Fruit fly (Drosophila melanogaster): ENCODE data around the gene vex.

The vex gene

dm6 chrX:11039788-11040187, at the start of gene vex:
TSS of gene vex (minus strand) at chrX:11039901.
- no peak for TF ChIP-seq CG17801 (GFP tag; optimal IDR thresholded peaks at IDR 0.05; ENCODE audit: partially characterized antibody)

dm6 chrX:11088778-11089340, 49.2 kb upstream of the vex start, which contains the start of gene Vago:
TSS of gene Vago (plus strand) at chrX:11089290.
- TF ChIP-seq CG17801 (GFP tag; optimal IDR thresholded peaks at IDR 0.05; ENCODE audit: partially characterized antibody) = peak; percentile 4

- TF ChIP-seq CG17801 (GFP tag; optimal IDR thresholded peaks at IDR 0.05; ENCODE audit: partially characterized antibody) = peak; percentile 0
Observed at dm6 chrX:11087384-11087783, 47.7 kb upstream of the vex start.

- TF ChIP-seq CG17801 (GFP tag; optimal IDR thresholded peaks at IDR 0.05; ENCODE audit: partially characterized antibody) = no peak
Observed at dm6 chrX:11086250-11086649, 46.5 kb upstream of the vex start, which contains the start of gene sev. TSS of gene sev (minus strand) at chrX:11086299.

dm6 chrX:11083007-11083406, 43.3 kb upstream of the vex start:
- peak; percentile 78 for TF ChIP-seq CG17801 (GFP tag; optimal IDR thresholded peaks at IDR 0.05; ENCODE audit: partially characterized antibody)

dm6 chrX:11081834-11082233, 42.1 kb upstream of the vex start:
- peak; percentile 45 for TF ChIP-seq CG17801 (GFP tag; optimal IDR thresholded peaks at IDR 0.05; ENCODE audit: partially characterized antibody)

DNA sequence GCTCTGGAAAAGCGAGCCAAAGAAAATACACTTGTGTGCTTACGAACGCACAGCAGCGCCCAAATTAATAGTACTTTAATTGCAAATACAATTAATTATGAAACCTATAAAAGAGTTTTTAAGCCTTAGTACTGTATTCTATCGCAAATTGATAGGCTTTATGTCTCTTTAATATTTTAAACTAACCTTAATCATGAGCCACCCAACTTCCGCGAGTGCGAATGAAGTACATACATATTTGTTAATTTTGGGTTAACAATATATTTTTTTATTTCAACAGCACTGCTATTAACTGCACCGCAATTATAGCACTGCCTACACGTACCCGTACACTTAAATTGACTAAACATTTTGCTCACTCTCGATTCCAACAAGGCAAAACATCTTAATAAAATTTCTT, 41.5 kb upstream of the vex start:
- TF ChIP-seq CG17801 (GFP tag; optimal IDR thresholded peaks at IDR 0.05; ENCODE audit: partially characterized antibody) = peak; percentile 56

- no peak for TF ChIP-seq CG17801 (GFP tag; optimal IDR thresholded peaks at IDR 0.05; ENCODE audit: partially characterized antibody)
Observed at dm6 chrX:11066252-11066651, 26.6 kb upstream of the vex start, which contains the start of gene CG15203. TSS of gene CG15203 (plus strand) at chrX:11066552.

DNA sequence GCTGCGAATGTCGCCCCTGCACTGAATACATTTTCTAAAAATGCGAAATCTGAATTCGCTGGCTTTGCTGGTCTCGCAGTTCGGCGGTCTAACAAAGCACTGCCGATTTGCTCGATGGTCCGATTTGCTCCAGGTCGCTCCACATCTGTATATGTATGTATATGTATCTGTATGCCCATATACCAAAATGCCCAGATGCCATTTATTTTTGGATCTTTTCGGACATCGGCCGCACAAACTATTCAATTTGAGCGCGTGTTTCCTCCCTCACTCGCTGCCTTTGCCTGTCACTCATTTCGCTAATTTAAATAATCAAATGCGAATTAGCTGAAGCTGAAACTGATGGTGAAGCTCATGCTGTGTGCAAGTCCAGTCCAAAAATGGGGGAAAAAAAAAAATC, 23.4 kb upstream of the vex start, which contains the start of gene CG1537:
TSS of gene CG1537 (minus strand) at position 101 of the 400 bp plus-strand sequence.
- TF ChIP-seq CG17801 (GFP tag; optimal IDR thresholded peaks at IDR 0.05; ENCODE audit: partially characterized antibody) = no peak

dm6 chrX:11059519-11059918, 19.8 kb upstream of the vex start, which contains the start of gene CG1545:
TSS of gene CG1545 (minus strand) at chrX:11059619.
- TF ChIP-seq CG17801 (GFP tag; optimal IDR thresholded peaks at IDR 0.05; ENCODE audit: partially characterized antibody) = no peak

DNA sequence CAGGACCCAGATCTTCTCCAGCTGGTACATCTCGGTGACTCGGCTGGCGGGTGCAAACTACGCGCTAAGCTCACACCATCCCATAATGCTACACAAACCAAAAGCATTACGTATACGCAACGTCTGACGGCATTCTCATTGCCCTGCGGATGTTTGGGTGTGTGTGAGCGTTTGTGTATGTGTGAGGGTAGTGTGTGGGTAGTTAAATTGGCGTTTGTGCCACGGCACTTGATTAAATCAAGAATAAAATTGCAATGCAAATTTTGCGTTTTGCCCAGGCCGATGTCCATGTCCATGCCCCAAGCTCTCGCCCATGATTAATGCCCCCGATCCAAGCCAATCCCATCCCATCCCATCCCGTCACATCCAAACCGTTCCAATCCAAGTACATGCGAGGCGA, 13.8 kb upstream of the vex start, which contains the start of gene CG1552:
TSS of gene CG1552 (minus strand) at position 101 of the 400 bp plus-strand sequence.
- no peak for TF ChIP-seq CG17801 (GFP tag; optimal IDR thresholded peaks at IDR 0.05; ENCODE audit: partially characterized antibody)

- no peak for TF ChIP-seq CG17801 (GFP tag; optimal IDR thresholded peaks at IDR 0.05; ENCODE audit: partially characterized antibody)
Observed at dm6 chrX:11044456-11044855, 4.8 kb upstream of the vex start, which contains the start of gene SmydA-4. TSS of gene SmydA-4 (plus strand) at chrX:11044756.

DNA sequence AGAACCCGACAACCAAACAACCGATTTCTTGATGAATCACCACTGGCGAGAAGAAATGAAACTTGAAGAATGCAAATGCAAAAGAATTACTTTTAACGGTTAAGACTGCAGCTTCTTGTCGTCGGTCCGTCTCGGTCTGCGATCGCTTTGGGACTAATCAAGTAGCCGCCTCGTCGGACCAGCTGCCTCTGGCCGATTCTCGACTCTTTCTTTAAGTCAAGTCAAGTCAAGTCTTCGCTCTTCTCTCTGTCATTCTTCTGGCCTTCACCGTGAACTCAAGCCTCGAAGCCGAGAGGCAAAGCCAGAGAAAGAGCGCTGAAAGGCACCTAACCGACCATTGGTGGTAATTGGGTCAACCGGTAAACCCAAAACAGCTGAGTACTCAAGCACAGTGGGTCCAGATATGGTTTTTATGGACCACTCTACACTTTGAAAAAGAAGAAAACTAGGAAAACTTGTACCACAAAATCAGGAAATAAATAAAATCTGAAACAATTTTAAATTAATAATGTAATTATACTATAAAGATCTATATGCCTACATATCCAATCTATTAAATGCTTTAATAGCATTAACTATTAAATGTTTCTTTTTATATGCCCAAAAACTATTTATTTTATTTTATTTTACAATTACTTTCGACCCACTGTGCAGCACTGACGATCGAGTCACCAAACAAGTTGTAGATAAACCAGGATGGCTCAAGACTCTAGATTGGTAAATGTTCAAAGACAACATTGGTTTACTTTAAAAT, 72.5 kb downstream of the vex start, which contains the start of gene C901:
TSS of gene C901 (minus strand) at position 157 of the 754 bp plus-strand sequence.
- TF ChIP-seq CG17801 (GFP tag; optimal IDR thresholded peaks at IDR 0.05; ENCODE audit: partially characterized antibody) = no peak

- TF ChIP-seq CG17801 (GFP tag; optimal IDR thresholded peaks at IDR 0.05; ENCODE audit: partially characterized antibody) = no peak
Observed at dm6 chrX:10959912-10960311, 79.8 kb downstream of the vex start.

- TF ChIP-seq CG17801 (GFP tag; optimal IDR thresholded peaks at IDR 0.05; ENCODE audit: partially characterized antibody) = no peak
Observed at dm6 chrX:10953240-10953639, 86.5 kb downstream of the vex start.

DNA sequence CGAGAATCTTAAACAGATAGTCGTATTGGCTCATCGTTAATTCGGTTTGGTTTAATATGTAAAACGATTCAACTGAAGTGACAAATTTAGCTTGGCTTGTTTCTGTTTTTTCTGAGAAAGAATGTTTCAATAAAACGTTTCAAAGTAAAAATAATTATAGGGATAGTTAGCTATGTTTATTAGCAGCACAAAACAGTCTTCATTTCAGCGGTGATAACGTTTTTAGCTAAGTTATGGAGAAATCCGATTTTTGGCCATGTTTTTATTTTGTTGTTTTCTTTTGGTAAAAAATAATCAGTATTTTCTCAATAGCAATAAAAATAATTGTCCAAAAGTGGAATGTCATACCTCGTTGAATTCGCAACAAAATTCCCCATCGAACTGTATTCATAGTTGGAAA, 87.3 kb downstream of the vex start, which contains the start of gene Rab9Fb:
TSS of gene Rab9Fb (minus strand) at position 101 of the 400 bp plus-strand sequence.
- no peak for TF ChIP-seq CG17801 (GFP tag; optimal IDR thresholded peaks at IDR 0.05; ENCODE audit: partially characterized antibody)

All from ovary, adult (tissue).